Fruit fly (Drosophila melanogaster): Measurements from ENCODE around the gene tfc.

DNA sequence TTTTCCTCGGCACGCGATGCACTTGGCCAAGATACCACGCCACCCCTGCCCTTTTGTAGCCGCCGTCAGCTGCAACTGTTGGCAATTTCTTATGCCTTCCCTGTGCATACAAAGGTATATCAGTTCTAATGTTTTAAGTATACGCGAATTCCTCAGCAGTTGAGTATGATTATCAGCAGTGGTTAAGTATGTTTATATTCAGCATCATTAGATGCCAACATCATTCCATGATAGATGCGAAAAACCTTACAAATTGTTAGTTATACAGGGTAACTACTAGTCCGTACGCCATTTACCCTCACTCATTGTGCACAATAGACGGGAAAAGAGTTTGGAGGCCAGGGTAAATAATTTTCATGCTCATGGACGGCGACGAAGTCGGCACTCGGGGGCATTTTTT lies 23.4 kb downstream of the tfc start:
- TF ChIP-seq Awh (GFP tag; IDR thresholded peaks at IDR 0.05) (no peak), hth (optimal IDR thresholded peaks at IDR 0.05) (no peak)

Measured in whole organism, embryonic.